Worm (Caenorhabditis elegans): Measurements from ENCODE around the gene zchc-1A.

DNA sequence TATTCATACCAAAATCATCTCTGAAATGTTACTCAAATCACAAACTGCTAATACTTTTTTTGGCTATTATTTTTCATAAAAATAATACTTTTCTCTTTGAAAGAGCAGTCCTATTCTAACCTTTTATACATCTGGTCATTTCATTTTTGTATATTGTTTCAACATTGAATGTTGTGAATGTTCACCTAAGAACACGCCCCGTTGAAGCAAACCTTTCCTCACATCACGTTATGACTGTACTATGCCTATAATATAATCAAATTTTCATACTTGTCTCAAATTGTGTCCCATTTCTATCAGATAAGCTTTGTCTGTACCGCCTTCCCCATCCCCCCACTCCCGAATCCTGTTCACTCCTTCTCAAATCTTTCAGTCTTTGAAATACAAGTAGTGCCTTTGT, 44.2 kb downstream of the zchc-1A start:
- TF ChIP-seq nhr-76 (tag; optimal IDR thresholded peaks at IDR 0.05) = no peak
- no peak for TF ChIP-seq skn-1 (tag; optimal IDR thresholded peaks at IDR 0.05)
- no peak for TF ChIP-seq ama-1 (optimal IDR thresholded peaks at IDR 0.05)
- TF ChIP-seq unc-62 (GFP tag; optimal IDR thresholded peaks at IDR 0.05) = no peak
- no peak for TF ChIP-seq ztf-11 (tag; optimal IDR thresholded peaks at IDR 0.05)
- no peak for TF ChIP-seq R02D3.7 (tag; optimal IDR thresholded peaks at IDR 0.05)
- no peak for TF ChIP-seq nhr-67 (tag; optimal IDR thresholded peaks at IDR 0.05)
- TF ChIP-seq nhr-12 (tag; optimal IDR thresholded peaks at IDR 0.05) = no peak
- no peak for TF ChIP-seq lsy-12 (tag; optimal IDR thresholded peaks at IDR 0.05)
- TF ChIP-seq fos-1 (tag; optimal IDR thresholded peaks at IDR 0.05) = no peak
- no peak for TF ChIP-seq lin-15B (tag; optimal IDR thresholded peaks at IDR 0.05)
- TF ChIP-seq ztf-4 (tag; optimal IDR thresholded peaks at IDR 0.05) = no peak
- TF ChIP-seq ZK546.5 (tag; optimal IDR thresholded peaks at IDR 0.05) = no peak
- TF ChIP-seq mdl-1 (tag; optimal IDR thresholded peaks at IDR 0.05) = no peak

Measured in whole organism, L3 larva.